Worm (Caenorhabditis elegans): ENCODE data around the gene pnk-4.

DNA sequence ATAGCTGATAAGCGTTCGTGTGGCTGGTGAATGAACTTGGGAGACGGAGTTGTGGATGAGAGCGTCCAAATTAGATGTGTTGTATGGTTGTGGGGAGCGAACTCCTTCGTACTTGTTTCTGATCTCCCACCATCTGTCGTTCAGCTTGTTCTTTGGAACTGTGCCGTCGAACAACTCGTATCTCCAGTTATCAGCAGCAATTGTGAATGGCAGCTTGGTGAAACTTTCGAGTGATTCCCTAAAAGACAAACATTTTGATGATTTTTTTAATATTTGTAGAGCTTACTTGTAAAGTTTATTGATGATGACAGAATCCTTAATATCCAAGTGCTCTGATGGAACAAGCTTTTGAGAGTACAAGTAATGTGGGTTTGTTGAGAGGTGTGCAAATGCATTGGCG, 6.4 kb downstream of the pnk-4 start:
- TF ChIP-seq hlh-12 (tag; optimal IDR thresholded peaks at IDR 0.05) (no peak), ceh-27 (GFP tag; optimal IDR thresholded peaks at IDR 0.05) (no peak), dpl-1 (GFP tag; optimal IDR thresholded peaks at IDR 0.05) (no peak), nhr-90 (tag; optimal IDR thresholded peaks at IDR 0.05) (no peak), sea-2 (GFP tag; IDR thresholded peaks at IDR 0.05) (no peak), lin-40 (tag; optimal IDR thresholded peaks at IDR 0.05) (no peak), sptf-2 (GFP tag; optimal IDR thresholded peaks at IDR 0.05) (no peak), pha-4 (tag; optimal IDR thresholded peaks at IDR 0.05) (no peak), B0019.2 (GFP tag; conservative IDR thresholded peaks at IDR 0.05) (no peak), pbrm-1 (GFP tag; IDR thresholded peaks at IDR 0.05) (no peak)
